Worm (Caenorhabditis elegans) whole organism, mixed stage, embryonic: ENCODE results near the gene ndnf-1.
A peak's percentile ranks its signal among the peaks of the same experiment; 100 is the strongest.

Experiments
- M03D4.4 ChIP-seq: sonication (generic microtip); optimal IDR thresholded peaks from 2 replicates; lab custom pipeline; 2017; ENCODE audit warnings: mild to moderate bottlenecking, missing genetic modification characterization, missing compliant biosample characterization
- bed-3 ChIP-seq: fragments of 200-800 bp; sonication (Bioruptor generic); optimal IDR thresholded peaks from 3 replicates; lab custom pipeline; 2018; ENCODE audit warnings: mild to moderate bottlenecking, missing genetic modification characterization, moderate library complexity, missing compliant biosample characterization
- blmp-1 ChIP-seq: fragments of 150-350 bp; optimal IDR thresholded peaks from 2 replicates; lab custom pipeline; 2014; ENCODE audit warnings: missing biosample characterization, missing genetic modification characterization
- ceh-39 ChIP-seq: fragments of 150-350 bp; optimal IDR thresholded peaks from 2 replicates; lab custom pipeline; 2014; ENCODE audit warnings: missing biosample characterization, missing genetic modification characterization
- ceh-43 ChIP-seq: fragments of 200-800 bp; sonication (Bioruptor generic); optimal IDR thresholded peaks from 2 replicates; lab custom pipeline; 2018; ENCODE audit warnings: mild to moderate bottlenecking, missing genetic modification characterization, moderate library complexity, missing compliant biosample characterization
- ceh-83 ChIP-seq: fragments of 200-800 bp; sonication (Bioruptor generic); optimal IDR thresholded peaks from 2 replicates; lab custom pipeline; 2018; ENCODE audit warnings: mild to moderate bottlenecking, missing genetic modification characterization, missing compliant biosample characterization
- ces-1 ChIP-seq: fragments of 150-350 bp; optimal IDR thresholded peaks from 2 replicates; lab custom pipeline; 2014; ENCODE audit warnings: missing biosample characterization, missing genetic modification reagents, missing genetic modification characterization
- cnd-1 ChIP-seq: fragments of 200-800 bp; sonication (Bioruptor generic); optimal IDR thresholded peaks from 2 replicates; lab custom pipeline; 2018; ENCODE audit warnings: mild to moderate bottlenecking, missing genetic modification characterization, missing compliant biosample characterization
- drap-1 ChIP-seq: fragments of 200-800 bp; sonication (Bioruptor generic); optimal IDR thresholded peaks from 3 replicates; lab custom pipeline; 2018; ENCODE audit warnings: mild to moderate bottlenecking, missing genetic modification characterization, missing compliant biosample characterization
- elt-1 ChIP-seq: sonication (generic microtip); optimal IDR thresholded peaks from 2 replicates; lab custom pipeline; 2017; ENCODE audit warnings: missing genetic modification characterization, mild to moderate bottlenecking, missing compliant biosample characterization, antibody characterized with exemption, moderate library complexity, borderline replicate concordance; ENCODE audit not compliant: insufficient read depth
- flh-1 ChIP-seq: fragments of 200-800 bp; sonication (Bioruptor generic); optimal IDR thresholded peaks from 2 replicates; lab custom pipeline; 2018; ENCODE audit warnings: mild to moderate bottlenecking, missing genetic modification characterization, moderate library complexity, missing compliant biosample characterization
- ham-2 ChIP-seq: fragments of 200-800 bp; sonication (Bioruptor generic); optimal IDR thresholded peaks from 2 replicates; lab custom pipeline; 2018; ENCODE audit warnings: mild to moderate bottlenecking, missing genetic modification characterization, missing compliant biosample characterization
- hlh-1 ChIP-seq: fragments of 150-350 bp; optimal IDR thresholded peaks from 2 replicates; lab custom pipeline; 2014; ENCODE audit warnings: missing biosample characterization, missing genetic modification reagents, missing genetic modification characterization
- lin-13 ChIP-seq: fragments of 150-350 bp; optimal IDR thresholded peaks from 2 replicates; lab custom pipeline; 2014; ENCODE audit warnings: missing biosample characterization, missing genetic modification characterization
- lin-32 ChIP-seq: fragments of 200-800 bp; sonication (Bioruptor generic); optimal IDR thresholded peaks from 2 replicates; lab custom pipeline; 2018; ENCODE audit warnings: mild to moderate bottlenecking, missing genetic modification characterization, missing compliant biosample characterization
- lsy-2 ChIP-seq: fragments of 150-350 bp; optimal IDR thresholded peaks from 2 replicates; lab custom pipeline; 2014; ENCODE audit warnings: missing biosample characterization, missing genetic modification characterization
- mep-1 ChIP-seq: fragments of 150-350 bp; optimal IDR thresholded peaks from 2 replicates; lab custom pipeline; 2017; ENCODE audit warnings: missing biosample characterization, missing genetic modification reagents, missing genetic modification characterization, inconsistent platforms
- mls-2 ChIP-seq: sonication (generic microtip); optimal IDR thresholded peaks from 2 replicates; lab custom pipeline; 2016; ENCODE audit warnings: mild to moderate bottlenecking, missing genetic modification characterization, moderate library complexity, missing compliant biosample characterization
- nhr-237 ChIP-seq: fragments of 150-350 bp; optimal IDR thresholded peaks from 2 replicates; lab custom pipeline; 2014; ENCODE audit warnings: missing biosample characterization, missing genetic modification characterization
- nhr-28 ChIP-seq: fragments of 150-350 bp; optimal IDR thresholded peaks from 2 replicates; lab custom pipeline; 2014; ENCODE audit warnings: missing biosample characterization, missing genetic modification characterization
- pha-4 ChIP-seq: fragments of 150-350 bp; optimal IDR thresholded peaks from 2 replicates; lab custom pipeline; 2018; ENCODE audit warnings: missing biosample characterization, missing genetic modification reagents, missing genetic modification characterization
- sem-2 ChIP-seq: fragments of 200-800 bp; sonication (Bioruptor generic); optimal IDR thresholded peaks from 2 replicates; lab custom pipeline; 2018; ENCODE audit warnings: mild to moderate bottlenecking, missing genetic modification characterization, missing compliant biosample characterization
- snpc-4 ChIP-seq: fragments of 150-350 bp; optimal IDR thresholded peaks from 2 replicates; lab custom pipeline; 2014; ENCODE audit warnings: missing biosample characterization, missing genetic modification characterization
- sptf-1 ChIP-seq: sonication (generic microtip); optimal IDR thresholded peaks from 2 replicates; lab custom pipeline; 2017; ENCODE audit warnings: mild to moderate bottlenecking, missing genetic modification characterization, moderate library complexity, missing compliant biosample characterization
- tbx-8 ChIP-seq: fragments of 200-800 bp; sonication (Bioruptor generic); optimal IDR thresholded peaks from 2 replicates; lab custom pipeline; 2018; ENCODE audit warnings: mild to moderate bottlenecking, missing genetic modification characterization, moderate library complexity, missing compliant biosample characterization
- unc-120 ChIP-seq: sonication (generic microtip); optimal IDR thresholded peaks from 2 replicates; lab custom pipeline; 2017; ENCODE audit warnings: missing genetic modification characterization, missing compliant biosample characterization; ENCODE audit not compliant: poor library complexity, severe bottlenecking
- unc-62 ChIP-seq: fragments of 150-350 bp; optimal IDR thresholded peaks from 2 replicates; lab custom pipeline; 2014; ENCODE audit warnings: missing biosample characterization, missing genetic modification reagents, missing genetic modification characterization
- zip-8 ChIP-seq: fragments of 150-350 bp; optimal IDR thresholded peaks from 2 replicates; lab custom pipeline; 2014; ENCODE audit warnings: missing biosample characterization, missing genetic modification characterization
- ztf-11 ChIP-seq: fragments of 150-350 bp; optimal IDR thresholded peaks from 2 replicates; lab custom pipeline; 2014; ENCODE audit warnings: missing biosample characterization, missing genetic modification characterization

Gene ndnf-1

ce11 chrIV:3050054-3050990 lies 21.6 kb upstream of the ndnf-1 start, which contains the start of gene eel-1:
Gene eel-1, minus strand, starts transcription at chrIV:3050104.
- peak; percentile 74 for TF ChIP-seq tbx-8
- peak; percentile 75 for TF ChIP-seq ceh-83 (GFP tag; lab: Kevin White, UChicago)
- peak; percentile 72 for TF ChIP-seq bed-3
- TF ChIP-seq ham-2 (GFP tag; lab: Kevin White, UChicago) = peak; percentile 64
- TF ChIP-seq cnd-1 (tag; lab: Kevin White, UChicago) = peak; percentile 83
- peak; percentile 95 for TF ChIP-seq lsy-2 (tag; lab: Kevin White, UChicago)
- peak; percentile 74 for TF ChIP-seq lin-32 (GFP tag; lab: Kevin White, UChicago)
- TF ChIP-seq sem-2 (GFP tag; lab: Kevin White, UChicago) = peak; percentile 69
- TF ChIP-seq ceh-43 (GFP tag; lab: Kevin White, UChicago) = peak; percentile 57
- TF ChIP-seq pha-4 (tag; lab: Kevin White, UChicago) = peak; percentile 78
- TF ChIP-seq unc-120 = peak; percentile 92
- peak; percentile 93 for TF ChIP-seq sptf-1
- TF ChIP-seq mep-1 (tag; lab: Kevin White, UChicago) = peak; percentile 74
- peak; percentile 20 for TF ChIP-seq flh-1 (GFP tag; lab: Kevin White, UChicago)
- peak; percentile 90 for TF ChIP-seq mls-2 (tag; lab: Kevin White, UChicago)
- TF ChIP-seq lin-13 = peak; percentile 95
- peak; percentile 89 for TF ChIP-seq drap-1 (GFP tag; lab: Kevin White, UChicago)
- peak; percentile 86 for TF ChIP-seq M03D4.4 (tag; lab: Kevin White, UChicago)
- TF ChIP-seq hlh-1 (tag; lab: Kevin White, UChicago) = peak; percentile 14

ce11 chrIV:3046889-3047288 lies 18.1 kb upstream of the ndnf-1 start:
- TF ChIP-seq tbx-8 = no peak
- TF ChIP-seq snpc-4 = no peak
- no peak for TF ChIP-seq nhr-237 (tag; lab: Kevin White, UChicago)
- TF ChIP-seq ceh-43 (GFP tag; lab: Kevin White, UChicago) = no peak
- no peak for TF ChIP-seq lin-32 (GFP tag; lab: Kevin White, UChicago)
- TF ChIP-seq sptf-1 = no peak
- TF ChIP-seq ztf-11 (tag; lab: Kevin White, UChicago) = no peak
- TF ChIP-seq lin-13 = no peak
- no peak for TF ChIP-seq mep-1 (tag; lab: Kevin White, UChicago)
- TF ChIP-seq flh-1 (GFP tag; lab: Kevin White, UChicago) = no peak
- no peak for TF ChIP-seq ceh-83 (GFP tag; lab: Kevin White, UChicago)
- TF ChIP-seq lsy-2 (tag; lab: Kevin White, UChicago) = no peak
- TF ChIP-seq elt-1 (tag; lab: Kevin White, UChicago) = no peak

ce11 chrIV:3046009-3046408 lies 17.3 kb upstream of the ndnf-1 start:
- no peak for TF ChIP-seq lin-13

- no peak for TF ChIP-seq blmp-1 (tag; lab: Kevin White, UChicago)
- no peak for TF ChIP-seq lin-13
Measured at ce11 chrIV:3044158-3044557, 15.4 kb upstream of the ndnf-1 start.

ce11 chrIV:3038740-3039139 lies 10.0 kb upstream of the ndnf-1 start:
- no peak for TF ChIP-seq snpc-4
- TF ChIP-seq pha-4 (tag; lab: Kevin White, UChicago) = no peak
- no peak for TF ChIP-seq ces-1
- TF ChIP-seq unc-62 (GFP tag; lab: Kevin White, UChicago) = no peak
- TF ChIP-seq nhr-28 = no peak
- no peak for TF ChIP-seq zip-8 (tag; lab: Kevin White, UChicago)
- no peak for TF ChIP-seq sem-2 (GFP tag; lab: Kevin White, UChicago)
- no peak for TF ChIP-seq nhr-237 (tag; lab: Kevin White, UChicago)
- no peak for TF ChIP-seq ceh-39
- TF ChIP-seq sptf-1 = no peak
- no peak for TF ChIP-seq ceh-43 (GFP tag; lab: Kevin White, UChicago)
- TF ChIP-seq lin-13 = no peak
- no peak for TF ChIP-seq ham-2 (GFP tag; lab: Kevin White, UChicago)
